Worm (Caenorhabditis elegans) whole organism, L4/young adult: ENCODE data around the gene tre-2.

Source experiments
- dao-5 ChIP-seq: sonication (generic microtip); optimal IDR thresholded peaks from 2 replicates; lab custom pipeline; 2016; ENCODE audit warnings: missing genotype, missing genetic modification characterization, moderate library complexity, missing compliant biosample characterization
- him-1 ChIP-seq: sonication (generic microtip); optimal IDR thresholded peaks from 2 replicates; lab custom pipeline; 2016; ENCODE audit warnings: missing genotype, missing genetic modification reagents, missing genetic modification characterization, missing compliant biosample characterization

- TF ChIP-seq him-1 (tag; lab: Kevin White, UChicago) (no peak), dao-5 (tag; lab: Kevin White, UChicago) (no peak)
These were observed 41.5 kb downstream of the tre-2 start for ce11 chrIV:6841562-6842282.
